Fruit fly (Drosophila melanogaster) ovary, adult (tissue): ENCODE data around the gene ftz.

Source experiments
- CG17801 ChIP-seq: fragments of 200-800 bp; optimal IDR thresholded peaks from 2 replicates; lab custom pipeline; 2019; ENCODE audit warnings: missing biosample characterization, mild to moderate bottlenecking, missing genetic modification characterization, moderate library complexity; ENCODE audit not compliant: partially characterized antibody

ftz gene

DNA sequence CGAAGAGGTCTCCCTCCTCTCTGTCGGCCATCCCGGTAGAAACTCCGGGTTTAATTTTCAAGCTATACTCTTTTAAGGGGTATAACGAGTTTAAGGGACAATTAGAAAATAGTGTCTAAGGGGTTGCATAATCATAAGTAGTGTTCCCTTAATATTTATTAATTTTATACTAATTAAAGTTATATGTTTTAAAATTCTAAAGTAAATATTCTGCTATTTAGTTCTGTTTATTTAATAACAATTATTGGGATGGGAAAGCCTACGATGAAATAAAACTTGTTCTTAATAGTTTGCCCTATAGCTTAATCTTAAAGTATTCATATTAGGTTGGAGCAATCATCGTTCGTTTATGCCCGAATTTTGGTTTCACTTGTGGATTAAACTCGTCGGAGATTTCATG, 34.8 kb downstream of the ftz start:
- TF ChIP-seq CG17801 (GFP tag; lab: Kevin White, UChicago) = no peak

DNA sequence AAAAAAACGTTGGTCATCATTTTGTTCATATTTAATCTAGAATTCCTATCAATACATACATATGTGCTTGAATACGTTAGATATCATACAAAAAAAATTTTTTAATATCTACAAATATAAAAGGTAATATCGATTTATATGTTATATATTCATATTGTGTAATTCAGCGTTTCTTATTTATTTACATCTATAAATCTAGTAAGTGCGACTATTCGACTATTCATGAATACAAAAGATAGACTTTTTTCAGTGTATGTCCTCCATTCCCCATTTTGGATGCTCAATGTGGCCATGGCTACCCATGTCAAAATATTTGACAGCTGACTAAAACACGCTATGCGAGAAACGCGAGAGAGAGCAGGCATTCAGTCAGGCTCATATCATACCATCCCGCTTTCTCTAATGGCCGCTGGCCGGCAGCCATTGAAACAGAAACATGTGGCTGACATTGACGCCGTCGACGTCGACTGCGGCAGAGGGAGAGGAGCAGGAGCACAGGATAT, 39.2 kb downstream of the ftz start:
- TF ChIP-seq CG17801 (GFP tag; lab: Kevin White, UChicago) = no peak

DNA sequence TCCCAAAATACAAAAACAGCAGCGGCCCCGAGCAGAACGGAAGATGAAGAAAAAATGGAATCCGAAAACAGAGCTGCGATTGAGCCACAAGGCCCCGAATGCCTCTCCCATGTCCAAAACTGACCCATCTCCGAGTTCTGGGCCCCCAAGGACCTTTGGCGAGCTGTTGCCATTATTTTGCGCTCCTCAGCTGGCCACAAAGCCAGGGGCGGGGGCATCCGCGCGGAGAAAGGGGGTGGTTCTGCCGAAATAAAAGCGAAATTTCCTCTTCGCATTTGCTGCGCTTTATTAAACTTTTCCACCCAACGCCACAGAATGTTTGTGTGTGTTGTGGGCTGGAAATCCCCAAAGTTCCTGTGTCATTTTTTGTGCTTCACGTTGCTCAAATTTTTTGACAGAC, 40.2 kb downstream of the ftz start:
- TF ChIP-seq CG17801 (GFP tag; lab: Kevin White, UChicago) = no peak

DNA sequence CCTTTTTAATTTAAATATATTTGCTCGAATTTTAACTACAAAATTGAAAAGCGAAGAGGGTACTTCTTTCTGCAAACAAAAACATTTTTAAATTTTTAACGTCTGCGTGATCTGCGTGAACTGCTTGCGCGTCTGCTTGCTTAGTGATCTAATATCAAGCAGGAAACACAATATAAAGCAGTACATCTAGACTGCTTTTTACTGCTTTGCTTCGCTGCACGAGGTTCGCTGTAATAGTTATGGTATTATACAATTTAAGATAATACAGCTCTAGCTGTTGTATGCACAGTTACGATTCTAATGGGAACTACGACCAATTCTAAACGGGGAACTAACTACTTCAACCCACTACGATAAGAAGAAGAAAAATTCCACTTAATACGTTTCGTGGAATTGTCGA, 44.0 kb downstream of the ftz start:
- TF ChIP-seq CG17801 (GFP tag; lab: Kevin White, UChicago) = no peak

DNA sequence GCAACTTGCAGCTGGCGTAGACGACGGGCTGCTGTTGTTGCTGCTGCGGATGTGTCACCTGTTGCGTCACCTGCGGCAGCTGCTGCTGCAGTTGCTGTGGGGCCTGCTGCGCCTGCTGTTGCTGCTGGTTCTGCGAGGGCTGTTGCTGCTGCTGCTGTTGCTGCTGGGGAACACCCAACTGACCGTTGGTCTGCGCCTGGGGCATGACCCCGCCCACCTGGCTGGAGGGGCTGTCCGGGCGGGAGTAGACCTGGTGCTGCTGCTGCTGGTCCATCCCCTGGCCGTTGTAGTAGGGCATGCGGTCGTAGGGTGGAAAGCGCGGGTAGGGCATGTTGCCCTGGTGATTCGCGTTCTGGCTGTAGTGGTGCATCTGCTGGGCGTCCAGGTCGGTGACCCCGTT, 45.3 kb downstream of the ftz start:
- no peak for TF ChIP-seq CG17801 (GFP tag; lab: Kevin White, UChicago)

DNA sequence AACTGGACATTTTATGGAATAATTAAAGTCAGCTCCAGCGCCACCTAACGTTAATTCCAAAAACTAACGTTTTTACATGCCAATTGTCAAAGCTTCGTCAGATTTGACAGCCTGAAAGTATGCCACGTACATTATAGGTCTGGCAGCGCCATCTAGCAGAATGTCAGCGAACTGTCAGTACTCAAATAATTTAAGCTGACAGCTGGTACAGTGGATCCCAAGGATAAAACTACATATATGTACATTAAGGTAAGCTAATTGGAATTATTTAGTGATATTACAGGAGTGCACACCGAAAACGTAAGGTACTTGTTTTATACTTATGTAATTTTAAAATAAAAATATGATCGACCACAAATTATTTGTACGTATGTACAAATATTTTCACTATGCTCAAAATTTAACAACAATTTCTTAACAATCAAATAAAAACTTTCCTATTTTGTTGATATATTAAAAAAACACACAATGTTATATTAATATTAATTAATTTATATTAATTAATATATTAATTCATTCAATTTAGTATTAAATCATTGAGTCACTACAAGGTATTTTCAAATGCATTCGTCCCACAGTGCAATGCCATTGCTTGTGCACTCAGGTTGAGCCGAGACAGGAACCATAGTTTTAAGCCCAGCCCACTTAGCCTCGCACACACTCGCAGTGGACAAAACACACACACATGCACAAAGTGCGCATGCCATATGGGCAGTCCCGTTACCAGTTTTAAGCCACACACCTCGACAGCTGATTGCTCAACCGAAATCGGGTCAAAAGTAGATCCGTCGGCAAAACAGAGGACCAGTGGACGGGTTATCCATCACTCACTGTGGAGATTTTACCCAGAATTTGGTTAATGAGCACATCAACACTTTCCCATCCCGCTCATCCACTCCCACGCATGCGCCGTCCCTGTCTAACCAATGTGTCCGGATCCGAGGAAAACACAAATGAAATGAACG, 48.4 kb downstream of the ftz start:
- TF ChIP-seq CG17801 (GFP tag; lab: Kevin White, UChicago) = peak; percentile 41

DNA sequence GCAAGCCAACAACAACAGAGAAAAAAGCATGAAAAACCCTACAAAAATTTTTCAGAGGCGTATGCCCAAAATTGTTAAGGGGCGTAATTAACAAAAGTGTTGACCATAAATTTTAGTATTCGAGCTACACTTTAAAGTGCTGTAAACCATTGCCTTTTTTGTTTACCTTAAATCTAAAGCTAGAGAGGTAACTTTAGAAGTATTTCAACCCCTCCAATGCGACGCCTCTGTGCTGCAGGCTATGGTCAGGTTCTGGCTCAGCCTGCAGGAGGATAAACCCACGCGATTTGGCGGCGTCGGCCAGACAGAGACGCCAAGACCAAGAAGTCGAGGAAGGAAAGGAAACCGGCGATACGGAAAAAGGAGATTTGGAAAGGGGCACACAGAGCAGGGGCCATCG, 50.3 kb downstream of the ftz start:
- no peak for TF ChIP-seq CG17801 (GFP tag; lab: Kevin White, UChicago)
